Worm (Caenorhabditis elegans): ENCODE data around the gene lys-7.

ce11 chrV:3480346-3480745, 2.1 kb downstream of the lys-7 start, which contains the start of gene srbc-30:
- no peak for TF ChIP-seq fkh-10 (GFP tag; optimal IDR thresholded peaks at IDR 0.05)
- no peak for TF ChIP-seq hlh-15 (tag; optimal IDR thresholded peaks at IDR 0.05)
- no peak for TF ChIP-seq pqm-1 (tag; optimal IDR thresholded peaks at IDR 0.05)
- no peak for TF ChIP-seq hlh-8 (tag; optimal IDR thresholded peaks at IDR 0.05)
- TF ChIP-seq syd-9 (tag; optimal IDR thresholded peaks at IDR 0.05), result no peak
- no peak for TF ChIP-seq npax-4 (tag; optimal IDR thresholded peaks at IDR 0.05)
- TF ChIP-seq tbx-7 (tag; optimal IDR thresholded peaks at IDR 0.05), result no peak
- no peak for TF ChIP-seq pat-9 (tag; optimal IDR thresholded peaks at IDR 0.05)
- no peak for TF ChIP-seq ahr-1 (tag; optimal IDR thresholded peaks at IDR 0.05)
- TF ChIP-seq odd-2 (tag; optimal IDR thresholded peaks at IDR 0.05), result no peak
- TF ChIP-seq elt-2 (tag; optimal IDR thresholded peaks at IDR 0.05), result no peak
- TF ChIP-seq dve-1 (tag; optimal IDR thresholded peaks at IDR 0.05), result no peak
